Fruit fly (Drosophila melanogaster) whole organism, embryonic: Measurements from ENCODE around the gene Pgm1.

Experiments used
- Abd-B ChIP-seq: fragments of 200-800 bp; sonication (Bioruptor generic); optimal IDR thresholded peaks from 2 replicates; lab custom pipeline; 2018; ENCODE audit warnings: missing biosample characterization, mild to moderate bottlenecking, missing genetic modification characterization, moderate library complexity
- B-H1 ChIP-seq: fragments of 200-800 bp; sonication (Bioruptor generic); IDR thresholded peaks from 3 replicates; pipeline ENCODE4 v1.3.6; 2022; ENCODE audit warnings: missing biosample characterization, missing genetic modification characterization
- Bdp1 ChIP-seq: fragments of 200-800 bp; sonication (Bioruptor generic); optimal IDR thresholded peaks from 3 replicates; lab custom pipeline; 2016; ENCODE audit warnings: missing biosample characterization, missing genetic modification characterization
- Blimp-1 ChIP-seq: fragments of 200-800 bp; sonication (Bioruptor generic); optimal IDR thresholded peaks from 3 replicates; lab custom pipeline; 2018; ENCODE audit warnings: missing biosample characterization, missing genetic modification characterization, mild to moderate bottlenecking, moderate library complexity, missing genetic modification reagents
- CG11504 ChIP-seq: fragments of 200-800 bp; sonication (Bioruptor generic); optimal IDR thresholded peaks from 3 replicates; lab custom pipeline; 2019; ENCODE audit warnings: missing biosample characterization, mild to moderate bottlenecking, missing genetic modification characterization, moderate library complexity
- CG11560 ChIP-seq: fragments of 200-800 bp; sonication (Bioruptor generic); IDR thresholded peaks from 3 replicates; pipeline ENCODE4 v1.3.6; 2022; ENCODE audit warnings: missing biosample characterization, missing genetic modification characterization
- CG11695 ChIP-seq: fragments of 200-800 bp; sonication (Bioruptor generic); IDR thresholded peaks from 3 replicates; pipeline ENCODE4 v1.3.6; 2022; ENCODE audit warnings: missing biosample characterization, missing genetic modification characterization
- CG13775 ChIP-seq: fragments of 200-800 bp; sonication (Bioruptor generic); optimal IDR thresholded peaks from 3 replicates; lab custom pipeline; 2017; ENCODE audit warnings: missing biosample characterization, mild to moderate bottlenecking, missing genetic modification characterization
- CG15011 ChIP-seq: fragments of 200-800 bp; sonication (Bioruptor generic); optimal IDR thresholded peaks from 3 replicates; lab custom pipeline; 2018; ENCODE audit warnings: missing biosample characterization, mild to moderate bottlenecking, missing genetic modification characterization
- CG15601 ChIP-seq: fragments of 200-800 bp; sonication (Bioruptor generic); optimal IDR thresholded peaks from 3 replicates; lab custom pipeline; 2019; ENCODE audit warnings: missing biosample characterization, mild to moderate bottlenecking, missing genetic modification characterization, moderate library complexity
- CG18619 ChIP-seq: fragments of 200-800 bp; sonication (Bioruptor generic); optimal IDR thresholded peaks from 3 replicates; lab custom pipeline; 2017; ENCODE audit warnings: missing biosample characterization, mild to moderate bottlenecking, missing genetic modification characterization
- CG31224 ChIP-seq: fragments of 200-800 bp; sonication (Bioruptor generic); IDR thresholded peaks from 2 replicates; pipeline ENCODE4 v1.3.6; 2022; ENCODE audit warnings: missing biosample characterization, missing genetic modification characterization
- CG3838 ChIP-seq: fragments of 200-800 bp; sonication (Bioruptor generic); optimal IDR thresholded peaks from 3 replicates; lab custom pipeline; 2016; ENCODE audit warnings: missing biosample characterization, missing genetic modification characterization
- CG6854 ChIP-seq: fragments of 200-800 bp; sonication (Bioruptor generic); optimal IDR thresholded peaks from 3 replicates; lab custom pipeline; 2017; ENCODE audit warnings: missing biosample characterization, mild to moderate bottlenecking, missing genetic modification characterization
- CG7372 ChIP-seq: fragments of 200-800 bp; sonication (Bioruptor generic); IDR thresholded peaks from 2 replicates; pipeline ENCODE4 v1.3.6; 2022; ENCODE audit warnings: missing biosample characterization, missing genetic modification characterization
- CG8281 ChIP-seq: fragments of 200-800 bp; sonication (Bioruptor generic); optimal IDR thresholded peaks from 2 replicates; lab custom pipeline; 2018; ENCODE audit warnings: missing biosample characterization, mild to moderate bottlenecking, missing genetic modification characterization, moderate library complexity
- CG9727 ChIP-seq: fragments of 200-800 bp; sonication (Bioruptor generic); optimal IDR thresholded peaks from 3 replicates; lab custom pipeline; 2017; ENCODE audit warnings: missing biosample characterization, mild to moderate bottlenecking, missing genetic modification characterization
- CrebB ChIP-seq: fragments of 200-800 bp; sonication (Bioruptor generic); optimal IDR thresholded peaks from 3 replicates; lab custom pipeline; 2018; ENCODE audit warnings: missing biosample characterization, mild to moderate bottlenecking, missing genetic modification characterization
- Dek ChIP-seq: fragments of 200-800 bp; sonication (Bioruptor generic); optimal IDR thresholded peaks from 3 replicates; lab custom pipeline; 2019; ENCODE audit warnings: missing biosample characterization, mild to moderate bottlenecking, missing genetic modification characterization, moderate library complexity
- Doc3 ChIP-seq: fragments of 200-800 bp; sonication (Bioruptor generic); IDR thresholded peaks from 3 replicates; pipeline ENCODE4 v1.3.6; 2022; ENCODE audit warnings: missing biosample characterization, missing genetic modification characterization; ENCODE audit not compliant: partially characterized antibody
- GATAe ChIP-seq: fragments of 200-800 bp; sonication (Bioruptor generic); conservative IDR thresholded peaks from 2 replicates; pipeline ENCODE4 v1.3.6; 2022; ENCODE audit warnings: missing biosample characterization, missing genetic modification characterization
- Hand ChIP-seq: fragments of 200-800 bp; sonication (Bioruptor generic); optimal IDR thresholded peaks from 2 replicates; lab custom pipeline; 2017; ENCODE audit warnings: mild to moderate bottlenecking, missing biosample characterization, missing genetic modification reagents, missing genetic modification characterization
- Hr3 ChIP-seq: fragments of 200-800 bp; sonication (Bioruptor generic); optimal IDR thresholded peaks from 3 replicates; lab custom pipeline; 2016; ENCODE audit warnings: missing biosample characterization, missing genetic modification characterization
- Hr51 ChIP-seq, 2 experiments: fragments of 200-800 bp; sonication (Bioruptor generic); optimal IDR thresholded peaks; 2 replicates in 1 of 2; 3 replicates in 1 of 2; lab custom pipeline; 2016 to 2018; ENCODE audit warnings: missing biosample characterization in 2 of 2, missing genetic modification characterization in 2 of 2, mild to moderate bottlenecking in 1 of 2, moderate library complexity in 1 of 2
- Lpt ChIP-seq: fragments of >200 bp; optimal IDR thresholded peaks from 2 replicates; lab custom pipeline; 2018; ENCODE audit warnings: missing biosample characterization, missing genetic modification characterization
- Opbp ChIP-seq: fragments of 200-800 bp; sonication (Bioruptor generic); IDR thresholded peaks from 3 replicates; pipeline ENCODE4 v1.3.6; 2022; ENCODE audit warnings: missing biosample characterization, missing genetic modification characterization; ENCODE audit not compliant: partially characterized antibody
- Scr ChIP-seq: fragments of 200-800 bp; sonication (Bioruptor generic); IDR thresholded peaks from 2 replicates; pipeline ENCODE4 v1.3.6; 2022; ENCODE audit warnings: missing biosample characterization, missing genetic modification characterization; ENCODE audit not compliant: partially characterized antibody
- Sry-δ ChIP-seq: fragments of 200-800 bp; sonication (Bioruptor generic); optimal IDR thresholded peaks from 2 replicates; lab custom pipeline; 2016; ENCODE audit warnings: missing biosample characterization, missing genetic modification characterization
- chinmo ChIP-seq: fragments of 200-800 bp; sonication (Bioruptor generic); IDR thresholded peaks from 4 replicates; pipeline ENCODE4 v1.3.6; 2022; ENCODE audit warnings: missing biosample characterization, missing genetic modification characterization; ENCODE audit not compliant: partially characterized antibody
- chm ChIP-seq: fragments of 200-800 bp; sonication (Bioruptor generic); IDR thresholded peaks from 2 replicates; pipeline ENCODE4 v1.3.6; 2022; ENCODE audit warnings: missing biosample characterization, missing genetic modification characterization
- cwo ChIP-seq: fragments of 200-800 bp; sonication (Bioruptor generic); optimal IDR thresholded peaks from 3 replicates; lab custom pipeline; 2017; ENCODE audit warnings: missing biosample characterization, missing genetic modification characterization, mild to moderate bottlenecking, moderate library complexity, missing genetic modification reagents
- dimm ChIP-seq: fragments of 200-800 bp; sonication (Bioruptor generic); IDR thresholded peaks from 2 replicates; pipeline ENCODE4 v1.3.6; 2022; ENCODE audit warnings: missing biosample characterization, missing genetic modification characterization
- fu2 ChIP-seq: fragments of 200-800 bp; sonication (Bioruptor generic); optimal IDR thresholded peaks from 2 replicates; lab custom pipeline; 2016; ENCODE audit warnings: missing biosample characterization, missing genetic modification characterization
- gce ChIP-seq: fragments of 200-800 bp; sonication (Bioruptor generic); IDR thresholded peaks from 3 replicates; pipeline ENCODE4 v1.3.6; 2022; ENCODE audit warnings: missing biosample characterization, missing genetic modification characterization
- gcm2 ChIP-seq: fragments of 200-800 bp; sonication (Bioruptor generic); optimal IDR thresholded peaks from 2 replicates; lab custom pipeline; 2016; ENCODE audit warnings: missing biosample characterization, missing genetic modification characterization
- h ChIP-seq: fragments of >200 bp; optimal IDR thresholded peaks from 2 replicates; lab custom pipeline; 2017
- jigr1 ChIP-seq: fragments of 200-800 bp; sonication (Bioruptor generic); IDR thresholded peaks from 3 replicates; pipeline ENCODE4 v1.3.6; 2022; ENCODE audit warnings: missing biosample characterization, missing genetic modification characterization
- jumu ChIP-seq: fragments of 200-800 bp; sonication (Bioruptor generic); optimal IDR thresholded peaks from 3 replicates; lab custom pipeline; 2016; ENCODE audit warnings: missing biosample characterization, missing genetic modification characterization
- lola ChIP-seq, 3 experiments: fragments of >200 bp in 2 of 3; fragments of 200-800 bp in 1 of 3; sonication (Bioruptor generic) in 1 of 3; optimal IDR thresholded peaks; 2 replicates each; lab custom pipeline; 2017 to 2019; ENCODE audit warnings: missing biosample characterization in 3 of 3, missing genetic modification characterization in 3 of 3, mild to moderate bottlenecking in 1 of 3, moderate library complexity in 1 of 3
- nerfin-1 ChIP-seq: fragments of 200-800 bp; sonication (Bioruptor generic); optimal IDR thresholded peaks from 3 replicates; lab custom pipeline; 2019; ENCODE audit warnings: missing biosample characterization, mild to moderate bottlenecking, missing genetic modification characterization, moderate library complexity
- nmo ChIP-seq: fragments of 200-800 bp; sonication (Bioruptor generic); optimal IDR thresholded peaks from 2 replicates; lab custom pipeline; 2018; ENCODE audit warnings: missing biosample characterization, mild to moderate bottlenecking, missing genetic modification characterization, moderate library complexity
- odd ChIP-seq: fragments of 200-800 bp; sonication (Bioruptor generic); optimal IDR thresholded peaks from 2 replicates; lab custom pipeline; 2017; ENCODE audit warnings: missing biosample characterization, mild to moderate bottlenecking, missing genetic modification characterization
- otp ChIP-seq: fragments of 200-800 bp; sonication (Bioruptor generic); IDR thresholded peaks from 3 replicates; pipeline ENCODE4, ENCODE4 v1.3.6; 2022; ENCODE audit warnings: missing biosample characterization, missing genetic modification characterization
- p53 ChIP-seq: fragments of 200-800 bp; sonication (Bioruptor generic); optimal IDR thresholded peaks from 2 replicates; lab custom pipeline; 2016; ENCODE audit warnings: missing biosample characterization, missing genetic modification characterization
- ranshi ChIP-seq: fragments of 200-800 bp; sonication (Bioruptor generic); IDR thresholded peaks from 2 replicates; pipeline ENCODE4 v1.3.6; 2022; ENCODE audit warnings: missing biosample characterization, missing genetic modification characterization
- shn ChIP-seq: fragments of 200-800 bp; sonication (Bioruptor generic); optimal IDR thresholded peaks from 3 replicates; lab custom pipeline; 2016; ENCODE audit warnings: missing biosample characterization, missing genetic modification characterization
- sima ChIP-seq: fragments of 200-800 bp; sonication (Bioruptor generic); optimal IDR thresholded peaks from 2 replicates; lab custom pipeline; 2016; ENCODE audit warnings: missing biosample characterization, missing genetic modification characterization
- slou ChIP-seq: fragments of 200-800 bp; sonication (Bioruptor generic); optimal IDR thresholded peaks from 3 replicates; lab custom pipeline; 2016; ENCODE audit warnings: missing biosample characterization, missing genetic modification characterization
- slp2 ChIP-seq: fragments of 200-800 bp; sonication (Bioruptor generic); optimal IDR thresholded peaks from 2 replicates; lab custom pipeline; 2016; ENCODE audit warnings: missing biosample characterization, missing genetic modification characterization
- zfh1 ChIP-seq: fragments of 200-800 bp; sonication (Bioruptor generic); IDR thresholded peaks from 3 replicates; pipeline ENCODE4 v1.3.6; 2022; ENCODE audit warnings: missing biosample characterization, missing genetic modification characterization

Gene Pgm1

dm6 chr3L:16105528-16105927, 22.8 kb downstream of the Pgm1 start, which contains the start of the genes IntS9 and CG43295 (continued):
- TF ChIP-seq Lpt (no peak), CG18619 (peak; percentile 41), CG13775 (GFP tag; lab: Kevin White, UChicago) (peak; percentile 84), gce (GFP tag; lab: Robert Waterston, UW) (peak; percentile 83), h (no peak), otp (GFP tag; lab: Robert Waterston, UW) (peak; percentile 84), Bdp1 (GFP tag; lab: Kevin White, UChicago) (peak; percentile 80), slou (GFP tag; lab: Kevin White, UChicago) (peak; percentile 67), zfh1 (GFP tag; lab: Robert Waterston, UW) (peak; percentile 90), CG11695 (peak; percentile 77), slp2 (GFP tag; lab: Kevin White, UChicago) (peak; percentile 81), Opbp (GFP tag; lab: Robert Waterston, UW) (no peak), Dek (tag; lab: Kevin White, UChicago) (peak; percentile 34), odd (GFP tag; lab: Kevin White, UChicago) (no peak), Sry-δ (GFP tag; lab: Kevin White, UChicago) (peak; percentile 61), CG15601 (tag; lab: Kevin White, UChicago) (no peak), nerfin-1 (tag; lab: Kevin White, UChicago) (no peak), Abd-B (GFP tag; lab: Kevin White, UChicago) (peak; percentile 74), nmo (peak; percentile 75), cwo (GFP tag; lab: Kevin White, UChicago) (no peak), jigr1 (peak; percentile 56; the same call in 2 of the 3 replicates), Doc3 (GFP tag; lab: Robert Waterston, UW) (no peak; the same call in 2 of the 3 replicates), B-H1 (GFP tag; lab: Robert Waterston, UW) (peak; percentile 79), lola (GFP tag; optimal IDR thresholded peaks at IDR 0.05; lab: Kevin White, UChicago) (peak in 1 of 3 experiments; percentile 76), ranshi (GFP tag; lab: Robert Waterston, UW) (peak; percentile 85), p53 (GFP tag; lab: Kevin White, UChicago) (no peak), fu2 (GFP tag; lab: Kevin White, UChicago) (peak; percentile 80), jumu (GFP tag; lab: Kevin White, UChicago) (peak; percentile 89), GATAe (peak; percentile 46), CrebB (tag; lab: Kevin White, UChicago) (peak; percentile 64), CG11560 (tag; lab: Robert Waterston, UW) (peak; percentile 56; the same call in 1 of the 3 replicates), sima (peak; percentile 25), CG31224 (GFP tag; lab: Robert Waterston, UW) (peak; percentile 60), CG8281 (tag; lab: Kevin White, UChicago) (no peak), CG6854 (GFP tag; lab: Kevin White, UChicago) (peak; percentile 5), chm (GFP tag; lab: Robert Waterston, UW) (peak; percentile 91), CG3838 (GFP tag; lab: Kevin White, UChicago) (peak; percentile 33), CG11504 (tag; lab: Kevin White, UChicago) (no peak), Hr3 (peak; percentile 83), Hand (GFP tag; lab: Kevin White, UChicago) (no peak), shn (GFP tag; lab: Kevin White, UChicago) (peak; percentile 88), chinmo (GFP tag; lab: Robert Waterston, UW) (0 out of 4 replicates have a peak, but pooled peaks have one; percentile 32), CG9727 (peak; percentile 78), Hr51 (GFP tag; optimal IDR thresholded peaks at IDR 0.05; lab: Kevin White, UChicago) (peak in 1 of 2 experiments; percentile 75), Scr (GFP tag; lab: Robert Waterston, UW) (peak; percentile 37), Blimp-1 (GFP tag; lab: Kevin White, UChicago) (no peak), CG7372 (peak; percentile 75; the same call in 1 of the 2 replicates), dimm (GFP tag; lab: Robert Waterston, UW) (0 out of 2 replicates have a peak, but pooled peaks have one; percentile 19), CG15011 (no peak), gcm2 (GFP tag; lab: Kevin White, UChicago) (peak; percentile 75)
